Fruit fly (Drosophila melanogaster): ENCODE results near the gene dmGlut.

Gene dmGlut

DNA sequence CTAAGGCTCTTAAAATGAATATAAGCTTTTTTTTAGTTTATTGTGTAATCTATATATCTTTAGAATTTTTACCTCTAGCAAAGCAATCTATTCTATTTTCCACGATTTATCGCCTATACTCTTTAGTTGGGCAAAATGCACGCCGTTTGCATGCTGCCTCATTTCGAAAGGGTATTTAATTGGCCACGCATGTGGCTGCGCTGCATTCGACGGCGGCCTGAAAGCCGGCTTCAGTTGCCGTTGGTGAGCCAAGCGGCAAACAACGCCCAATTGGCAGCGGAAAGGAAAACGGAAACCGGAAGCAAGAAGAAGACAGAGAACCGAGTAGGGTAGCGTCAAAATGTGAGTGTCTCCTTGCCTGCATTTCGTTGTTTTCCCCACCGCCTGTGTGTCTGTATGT is 48.6 kb downstream of the dmGlut start, which contains the start of gene CG14947 (continued):
- TF ChIP-seq CG8319 (GFP tag; optimal IDR thresholded peaks at IDR 0.05) (no peak), CG3032 (tag; optimal IDR thresholded peaks at IDR 0.05) (no peak), Eip75B (GFP tag; optimal IDR thresholded peaks at IDR 0.05) (peak; percentile 34), Ets21C (GFP tag; optimal IDR thresholded peaks at IDR 0.05) (no peak), Hr39 (GFP tag; optimal IDR thresholded peaks at IDR 0.05) (peak; percentile 22), spab (GFP tag; optimal IDR thresholded peaks at IDR 0.05) (no peak), pdm3 (GFP tag; optimal IDR thresholded peaks at IDR 0.05) (peak; percentile 41), CG10631 (GFP tag; optimal IDR thresholded peaks at IDR 0.05) (no peak), Ets96B (tag; optimal IDR thresholded peaks at IDR 0.05) (no peak), CG11294 (GFP tag; IDR thresholded peaks at IDR 0.05) (no peak), fd59A (GFP tag; optimal IDR thresholded peaks at IDR 0.05) (no peak), dsx (GFP tag; optimal IDR thresholded peaks at IDR 0.05; ENCODE audit: poor library complexity, severe bottlenecking) (no peak), CG11762 (GFP tag; optimal IDR thresholded peaks at IDR 0.05; ENCODE audit: insufficient read depth) (no peak), CG15336 (GFP tag; IDR thresholded peaks at IDR 0.05) (peak; percentile 51), Sox15 (GFP tag; optimal IDR thresholded peaks at IDR 0.05) (no peak), achi (GFP tag; optimal IDR thresholded peaks at IDR 0.05) (peak; percentile 15), net (GFP tag; optimal IDR thresholded peaks at IDR 0.05) (peak; percentile 10), lz (GFP tag; optimal IDR thresholded peaks at IDR 0.05) (peak; percentile 5), CG8119 (GFP tag; IDR thresholded peaks at IDR 0.05) (0 out of 3 replicates have a peak, but pooled peaks have one; percentile 37), esn (GFP tag; optimal IDR thresholded peaks at IDR 0.05) (peak; percentile 26), OdsH (GFP tag; optimal IDR thresholded peaks at IDR 0.05) (peak; percentile 36), CG10669 (GFP tag; optimal IDR thresholded peaks at IDR 0.05) (no peak), svp (GFP tag) (no peak), CG32006 (GFP tag; optimal IDR thresholded peaks at IDR 0.05) (peak; percentile 37), Smox (GFP tag; optimal IDR thresholded peaks at IDR 0.05) (peak; percentile 15), Lpt (GFP tag; optimal IDR thresholded peaks at IDR 0.05) (no peak), CG6276 (GFP tag; optimal IDR thresholded peaks at IDR 0.05) (no peak), CG16779 (tag; optimal IDR thresholded peaks at IDR 0.05) (no peak)

DNA sequence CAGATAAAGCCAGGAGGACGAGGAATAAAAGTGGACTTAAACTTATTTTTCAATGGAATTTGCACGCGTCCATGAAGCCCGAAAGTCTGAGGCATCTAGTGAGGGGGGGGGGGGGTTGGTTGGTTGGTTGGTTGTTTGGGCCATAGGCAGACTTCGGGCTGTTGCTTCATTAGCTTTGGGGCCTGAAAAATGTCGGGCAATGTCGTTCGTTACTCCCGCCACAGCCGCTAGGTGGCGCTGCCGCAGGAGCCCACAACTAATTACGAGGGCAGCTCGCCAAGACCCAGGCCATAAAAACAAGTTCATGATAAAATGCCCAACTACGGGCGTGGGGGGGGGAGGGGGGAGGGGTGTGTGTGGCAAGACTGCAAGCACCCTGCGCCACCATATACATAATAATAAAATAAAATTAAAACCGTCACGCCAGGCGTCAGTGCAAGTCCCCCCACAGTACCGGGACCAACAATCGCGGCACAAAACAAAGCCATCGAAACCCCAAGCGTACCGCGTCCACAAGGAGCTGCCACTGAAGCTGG is 51.0 kb downstream of the dmGlut start:
- TF ChIP-seq CG6792 (GFP tag; optimal IDR thresholded peaks at IDR 0.05), result no peak
- peak; percentile 1 to 30 for TF ChIP-seq ss (GFP tag; optimal IDR thresholded peaks at IDR 0.05)

DNA sequence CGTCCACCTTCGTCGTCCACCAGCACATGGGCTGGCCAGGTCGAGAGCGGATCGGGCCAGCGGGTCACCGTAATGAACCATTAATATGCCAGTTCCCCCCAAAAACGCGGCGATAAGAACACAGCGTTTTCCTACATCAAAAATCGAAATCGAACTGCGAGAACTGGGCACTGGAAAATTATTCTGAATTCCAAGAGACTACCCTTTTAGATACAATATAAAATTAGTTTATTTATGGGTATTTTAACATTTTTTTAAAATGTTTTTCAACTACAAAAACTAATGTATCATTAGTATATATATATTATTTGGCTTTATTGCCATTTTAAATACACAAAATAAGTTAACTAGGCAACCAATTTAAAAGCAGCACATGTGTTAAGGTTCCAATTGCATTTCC is 51.5 kb downstream of the dmGlut start:
- no peak for TF ChIP-seq Gug (GFP tag; IDR thresholded peaks at IDR 0.05)
- TF ChIP-seq svp (GFP tag), result peak; percentile 61

DNA sequence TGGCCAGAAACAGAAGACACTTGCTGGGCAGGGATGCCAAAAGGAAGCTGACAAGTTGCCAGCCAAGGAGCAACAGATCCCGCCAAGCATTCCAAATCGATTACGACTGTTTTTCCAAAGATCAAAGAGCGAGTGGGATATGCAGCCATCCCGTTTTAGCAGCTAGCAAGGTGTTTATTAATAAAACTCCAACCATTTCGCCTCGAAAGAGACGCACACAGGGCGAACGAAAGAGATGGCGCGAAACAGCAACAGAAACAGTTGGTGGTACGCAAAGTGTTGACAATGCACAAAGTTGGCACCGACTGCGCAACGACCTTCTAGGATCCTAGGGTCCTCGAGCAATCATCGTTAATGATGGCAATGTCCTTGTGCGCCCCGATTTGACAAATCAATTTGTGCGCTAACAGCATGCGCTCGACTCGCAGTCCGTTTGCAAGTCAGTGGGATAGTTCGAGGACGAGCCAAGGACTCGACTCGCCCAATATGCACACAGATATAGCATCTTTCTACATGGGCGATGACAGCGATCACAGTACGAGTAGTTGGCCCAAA is 52.7 kb downstream of the dmGlut start:
- TF ChIP-seq Eip78C (GFP tag), result no peak
- no peak for TF ChIP-seq Lpt (GFP tag; optimal IDR thresholded peaks at IDR 0.05)
- TF ChIP-seq fd85E (GFP tag; optimal IDR thresholded peaks at IDR 0.05), result no peak
- TF ChIP-seq CG6808 (GFP tag; optimal IDR thresholded peaks at IDR 0.05), result no peak
- TF ChIP-seq CG9139 (GFP tag; optimal IDR thresholded peaks at IDR 0.05), result no peak
- no peak for TF ChIP-seq CG8319 (GFP tag; optimal IDR thresholded peaks at IDR 0.05)
- TF ChIP-seq vri (GFP tag; optimal IDR thresholded peaks at IDR 0.05), result no peak
- TF ChIP-seq CG6792 (GFP tag; optimal IDR thresholded peaks at IDR 0.05), result no peak
- no peak for TF ChIP-seq CG34406 (GFP tag; optimal IDR thresholded peaks at IDR 0.05)
- TF ChIP-seq CG6276 (GFP tag; optimal IDR thresholded peaks at IDR 0.05), result no peak
